Worm (Caenorhabditis elegans) whole organism, late embryonic: ENCODE data around the gene C45G9.11.

Experiments
- C38D4.7 ChIP-seq: fragments of 200-800 bp; sonication (Bioruptor generic); optimal IDR thresholded peaks from 2 replicates; lab custom pipeline; 2018; ENCODE audit warnings: mild to moderate bottlenecking, missing genetic modification characterization, moderate library complexity, missing compliant biosample characterization
- F13H6.1 ChIP-seq: sonication (generic microtip); optimal IDR thresholded peaks from 2 replicates; lab custom pipeline; 2016; ENCODE audit warnings: missing genetic modification characterization, missing compliant biosample characterization
- K09A11.1 ChIP-seq: sonication (generic microtip); optimal IDR thresholded peaks from 2 replicates; lab custom pipeline; 2017; ENCODE audit warnings: antibody characterized with exemption, mild to moderate bottlenecking, missing genetic modification characterization, missing compliant biosample characterization; ENCODE audit not compliant: insufficient read depth
- T23F11.4 ChIP-seq: fragments of 200-800 bp; sonication (Bioruptor generic); optimal IDR thresholded peaks from 2 replicates; lab custom pipeline; 2018; ENCODE audit warnings: mild to moderate bottlenecking, missing genetic modification characterization, missing compliant biosample characterization
- ahr-1 ChIP-seq: sonication (generic microtip); optimal IDR thresholded peaks from 2 replicates; lab custom pipeline; 2016; ENCODE audit warnings: missing genetic modification characterization, missing compliant biosample characterization
- ceh-18 ChIP-seq: sonication (generic microtip); optimal IDR thresholded peaks from 2 replicates; lab custom pipeline; 2016; ENCODE audit warnings: missing genetic modification characterization, missing compliant biosample characterization
- ceh-2 ChIP-seq: sonication (generic microtip); optimal IDR thresholded peaks from 2 replicates; lab custom pipeline; 2016; ENCODE audit warnings: missing genotype, missing genetic modification characterization, missing compliant biosample characterization
- ceh-22 ChIP-seq: sonication (generic microtip); optimal IDR thresholded peaks from 2 replicates; lab custom pipeline; 2017; ENCODE audit warnings: missing biosample characterization, missing genetic modification characterization
- ceh-24 ChIP-seq: sonication (generic microtip); optimal IDR thresholded peaks from 2 replicates; lab custom pipeline; 2016; ENCODE audit warnings: mild to moderate bottlenecking, missing genetic modification characterization, missing compliant biosample characterization
- ceh-31 ChIP-seq: sonication (generic microtip); optimal IDR thresholded peaks from 2 replicates; lab custom pipeline; 2016; ENCODE audit warnings: missing genetic modification characterization, missing compliant biosample characterization
- ceh-34 ChIP-seq: sonication (generic microtip); optimal IDR thresholded peaks from 2 replicates; lab custom pipeline; 2016; ENCODE audit warnings: mild to moderate bottlenecking, missing genetic modification characterization, missing compliant biosample characterization
- ceh-45 ChIP-seq: fragments of 200-800 bp; sonication (Bioruptor generic); IDR thresholded peaks from 2 replicates; pipeline ENCODE4 v1.3.6; 2022; ENCODE audit warnings: missing genetic modification reagents, missing genetic modification characterization, missing compliant biosample characterization
- ceh-48 ChIP-seq: sonication (generic microtip); optimal IDR thresholded peaks from 2 replicates; lab custom pipeline; 2016; ENCODE audit warnings: missing genetic modification characterization, inconsistent platforms, missing compliant biosample characterization
- ceh-6 ChIP-seq: fragments of 200-800 bp; sonication (Bioruptor generic); optimal IDR thresholded peaks from 2 replicates; lab custom pipeline; 2018; ENCODE audit warnings: mild to moderate bottlenecking, missing genetic modification characterization, missing compliant biosample characterization
- ceh-9 ChIP-seq: sonication (generic microtip); optimal IDR thresholded peaks from 2 replicates; lab custom pipeline; 2016; ENCODE audit warnings: mild to moderate bottlenecking, missing genetic modification characterization, inconsistent platforms, missing compliant biosample characterization
- che-1 ChIP-seq: sonication (generic microtip); optimal IDR thresholded peaks from 2 replicates; lab custom pipeline; 2016; ENCODE audit warnings: mild to moderate bottlenecking, missing genetic modification characterization, missing compliant biosample characterization
- dmd-4 ChIP-seq: sonication (generic microtip); optimal IDR thresholded peaks from 2 replicates; lab custom pipeline; 2016; ENCODE audit warnings: borderline replicate concordance, missing genetic modification characterization, missing compliant biosample characterization
- dve-1 ChIP-seq: sonication (generic microtip); optimal IDR thresholded peaks from 2 replicates; lab custom pipeline; 2017; ENCODE audit warnings: antibody characterized with exemption, mild to moderate bottlenecking, missing genetic modification characterization, missing compliant biosample characterization
- elt-2 ChIP-seq: sonication (generic microtip); optimal IDR thresholded peaks from 2 replicates; lab custom pipeline; 2016; ENCODE audit warnings: missing genetic modification reagents, missing genetic modification characterization, missing compliant biosample characterization
- ets-4 ChIP-seq: sonication (generic microtip); optimal IDR thresholded peaks from 2 replicates; lab custom pipeline; 2016; ENCODE audit warnings: missing genetic modification characterization, missing compliant biosample characterization
- eyg-1 ChIP-seq: sonication (generic microtip); optimal IDR thresholded peaks from 2 replicates; lab custom pipeline; 2016; ENCODE audit warnings: missing genotype, missing genetic modification characterization, missing compliant biosample characterization
- fkh-6 ChIP-seq: sonication (generic microtip); optimal IDR thresholded peaks from 2 replicates; lab custom pipeline; 2016; ENCODE audit warnings: missing genetic modification characterization, missing compliant biosample characterization
- gmeb-2 ChIP-seq: sonication (generic microtip); optimal IDR thresholded peaks from 2 replicates; lab custom pipeline; 2016; ENCODE audit warnings: missing genetic modification characterization, inconsistent platforms, missing compliant biosample characterization
- hlh-13 ChIP-seq: fragments of 200-800 bp; sonication (Bioruptor generic); optimal IDR thresholded peaks from 2 replicates; lab custom pipeline; 2018; ENCODE audit warnings: mild to moderate bottlenecking, missing genetic modification characterization, missing compliant biosample characterization
- hlh-15 ChIP-seq: sonication (generic microtip); optimal IDR thresholded peaks from 2 replicates; lab custom pipeline; 2016; ENCODE audit warnings: missing genetic modification characterization, missing compliant biosample characterization
- hlh-30 ChIP-seq: sonication (generic microtip); optimal IDR thresholded peaks from 2 replicates; lab custom pipeline; 2017; ENCODE audit warnings: antibody characterized with exemption, missing genetic modification characterization, missing compliant biosample characterization; ENCODE audit not compliant: insufficient read depth
- hlh-6 ChIP-seq: sonication (generic microtip); optimal IDR thresholded peaks from 2 replicates; lab custom pipeline; 2016; ENCODE audit warnings: missing genotype, missing genetic modification characterization, missing compliant biosample characterization
- hlh-8 ChIP-seq: sonication (generic microtip); optimal IDR thresholded peaks from 2 replicates; lab custom pipeline; 2016; ENCODE audit warnings: missing genotype, missing genetic modification characterization, missing compliant biosample characterization
- lim-6 ChIP-seq: sonication (generic microtip); optimal IDR thresholded peaks from 2 replicates; lab custom pipeline; 2016; ENCODE audit warnings: missing genetic modification characterization, missing compliant biosample characterization
- lin-11 ChIP-seq: fragments of 200-800 bp; sonication (Bioruptor generic); optimal IDR thresholded peaks from 2 replicates; lab custom pipeline; 2018; ENCODE audit warnings: mild to moderate bottlenecking, missing genetic modification characterization, missing compliant biosample characterization
- madf-2 ChIP-seq: sonication (generic microtip); optimal IDR thresholded peaks from 2 replicates; lab custom pipeline; 2017; ENCODE audit warnings: missing genetic modification characterization, missing compliant biosample characterization
- nfya-1 ChIP-seq: sonication (generic microtip); optimal IDR thresholded peaks from 2 replicates; lab custom pipeline; 2017; ENCODE audit warnings: missing genetic modification characterization, mild to moderate bottlenecking, missing compliant biosample characterization, antibody characterized with exemption, moderate library complexity
- nhr-232 ChIP-seq: sonication (generic microtip); optimal IDR thresholded peaks from 2 replicates; lab custom pipeline; 2016; ENCODE audit warnings: missing genetic modification characterization, missing compliant biosample characterization
- npax-4 ChIP-seq: sonication (generic microtip); optimal IDR thresholded peaks from 2 replicates; lab custom pipeline; 2016; ENCODE audit warnings: missing genetic modification characterization, missing compliant biosample characterization
- pag-3 ChIP-seq: sonication (generic microtip); optimal IDR thresholded peaks from 2 replicates; lab custom pipeline; 2016; ENCODE audit warnings: missing compliant biosample characterization, missing genetic modification characterization, borderline replicate concordance
- pha-2 ChIP-seq: sonication (generic microtip); optimal IDR thresholded peaks from 2 replicates; lab custom pipeline; 2017; ENCODE audit warnings: mild to moderate bottlenecking, missing genetic modification characterization, missing compliant biosample characterization
- pqm-1 ChIP-seq: sonication (generic microtip); optimal IDR thresholded peaks from 2 replicates; lab custom pipeline; 2016; ENCODE audit warnings: missing genetic modification characterization, missing compliant biosample characterization
- ref-2 ChIP-seq: sonication (generic microtip); optimal IDR thresholded peaks from 2 replicates; lab custom pipeline; 2016; ENCODE audit warnings: missing genetic modification characterization, missing compliant biosample characterization
- rnt-1 ChIP-seq: sonication (generic microtip); optimal IDR thresholded peaks from 2 replicates; lab custom pipeline; 2016; ENCODE audit warnings: missing genetic modification characterization, missing compliant biosample characterization
- sdc-2 ChIP-seq: sonication (generic microtip); optimal IDR thresholded peaks from 2 replicates; lab custom pipeline; 2016; ENCODE audit warnings: missing genotype, missing genetic modification characterization, missing compliant biosample characterization
- sox-2 ChIP-seq: fragments of 200-800 bp; sonication (Bioruptor generic); IDR thresholded peaks from 2 replicates; pipeline ENCODE4 v1.3.6; 2022; ENCODE audit warnings: missing genetic modification reagents, missing genetic modification characterization, missing compliant biosample characterization
- sox-4 ChIP-seq: sonication (generic microtip); optimal IDR thresholded peaks from 2 replicates; lab custom pipeline; 2017; ENCODE audit warnings: mild to moderate bottlenecking, missing genetic modification characterization, inconsistent platforms, missing compliant biosample characterization
- syd-9 ChIP-seq: sonication (generic microtip); optimal IDR thresholded peaks from 2 replicates; lab custom pipeline; 2016; ENCODE audit warnings: mild to moderate bottlenecking, missing genetic modification characterization, moderate library complexity, missing compliant biosample characterization
- tbx-2 ChIP-seq: sonication (generic microtip); optimal IDR thresholded peaks from 2 replicates; lab custom pipeline; 2016; ENCODE audit warnings: missing genetic modification characterization, missing compliant biosample characterization
- tbx-7 ChIP-seq: sonication (generic microtip); optimal IDR thresholded peaks from 2 replicates; lab custom pipeline; 2016; ENCODE audit warnings: missing genotype, missing genetic modification characterization, missing compliant biosample characterization
- ttx-3 ChIP-seq: sonication (generic microtip); optimal IDR thresholded peaks from 2 replicates; lab custom pipeline; 2016; ENCODE audit warnings: missing genetic modification reagents, missing genetic modification characterization, missing compliant biosample characterization
- unc-3 ChIP-seq, 2 experiments: fragments of 200-800 bp in 1 of 2; sonication (Bioruptor generic) in 1 of 2; sonication (generic microtip) in 1 of 2; conservative IDR thresholded peaks in 1 of 2; optimal IDR thresholded peaks in 1 of 2; 2 replicates each; pipeline versions ENCODE4 v1.3.6 to Lab custom; 2016 to 2022; ENCODE audit warnings: missing compliant biosample characterization in 2 of 2, missing genetic modification characterization in 2 of 2, missing genetic modification reagents in 1 of 2
- unc-42 ChIP-seq: sonication (generic microtip); optimal IDR thresholded peaks from 2 replicates; lab custom pipeline; 2016; ENCODE audit warnings: missing genotype, missing genetic modification characterization, missing compliant biosample characterization
- unc-86 ChIP-seq: sonication (generic microtip); optimal IDR thresholded peaks from 2 replicates; lab custom pipeline; 2016; ENCODE audit warnings: missing genetic modification characterization, missing compliant biosample characterization
- ztf-16 ChIP-seq: sonication (generic microtip); optimal IDR thresholded peaks from 2 replicates; lab custom pipeline; 2017; ENCODE audit warnings: missing genetic modification characterization, missing compliant biosample characterization

Gene C45G9.11

ce11 chrIII:5036158-5036557 lies 32.4 kb downstream of the C45G9.11 start, which contains the start of gene C45G9.6:
Gene C45G9.6, plus strand, starts transcription at chrIII:5036458.
- TF ChIP-seq C38D4.7 (GFP tag; lab: Kevin White, UChicago) (no peak), pag-3 (tag; lab: Kevin White, UChicago) (no peak), ceh-22 (tag; lab: Kevin White, UChicago) (no peak)

DNA sequence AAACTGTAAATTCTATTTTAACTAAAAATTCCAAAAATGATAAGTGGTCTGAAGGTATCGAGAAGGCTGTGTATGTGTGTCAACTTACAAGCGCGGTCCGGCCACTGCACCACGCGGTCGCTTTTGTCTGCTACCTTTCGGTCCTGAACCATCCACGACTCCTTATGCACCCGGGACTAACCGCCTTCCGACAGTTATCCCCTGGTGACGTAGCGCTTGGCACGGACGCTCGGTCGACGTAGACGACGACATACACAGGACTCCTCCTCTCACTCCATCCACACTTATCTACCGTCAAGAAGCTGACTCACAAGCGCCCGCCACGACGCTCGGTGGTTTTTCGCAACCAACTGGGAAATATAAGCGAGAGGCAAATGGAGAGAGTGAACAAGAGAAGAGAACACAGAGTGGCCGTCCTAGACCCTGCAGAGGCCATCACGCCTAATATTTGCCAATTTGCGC lies 37.1 kb downstream of the C45G9.11 start:
- TF ChIP-seq gmeb-2 (tag; lab: Kevin White, UChicago), result peak; percentile 67
- TF ChIP-seq dmd-4 (tag; lab: Kevin White, UChicago), result peak; percentile 92
- peak; percentile 69 for TF ChIP-seq unc-42
- TF ChIP-seq pha-2 (tag; lab: Kevin White, UChicago), result peak; percentile 86
- TF ChIP-seq ceh-2 (tag; lab: Kevin White, UChicago), result peak; percentile 72
- peak; percentile 57 for TF ChIP-seq npax-4
- peak; percentile 11 for TF ChIP-seq ahr-1 (tag; lab: Kevin White, UChicago)
- peak; percentile 97 for TF ChIP-seq ets-4 (tag; lab: Kevin White, UChicago)
- TF ChIP-seq lim-6 (tag; lab: Kevin White, UChicago), result peak; percentile 45
- peak; percentile 88 for TF ChIP-seq fkh-6
- TF ChIP-seq hlh-13 (GFP tag; lab: Kevin White, UChicago), result peak; percentile 78
- peak; percentile 92 for TF ChIP-seq ceh-18
- peak; percentile 75 for TF ChIP-seq sox-4 (tag; lab: Kevin White, UChicago)
- peak; percentile 50 for TF ChIP-seq madf-2 (tag; lab: Kevin White, UChicago)
- TF ChIP-seq ref-2, result peak; percentile 91
- peak; percentile 60 for TF ChIP-seq pqm-1 (tag; lab: Kevin White, UChicago)
- TF ChIP-seq che-1 (tag; lab: Kevin White, UChicago), result peak; percentile 85
- peak; percentile 75 for TF ChIP-seq unc-86 (tag; lab: Kevin White, UChicago)
- TF ChIP-seq ceh-48, result peak; percentile 67
- peak; percentile 52 for TF ChIP-seq hlh-8 (tag; lab: Kevin White, UChicago)
- TF ChIP-seq dve-1 (tag; lab: Kevin White, UChicago), result peak; percentile 84
- peak; percentile 47 for TF ChIP-seq hlh-30 (tag; lab: Kevin White, UChicago)
- TF ChIP-seq ztf-16 (tag; lab: Kevin White, UChicago), result peak; percentile 86
- peak; percentile 91 for TF ChIP-seq hlh-6 (tag; lab: Kevin White, UChicago)
- TF ChIP-seq rnt-1 (tag; lab: Kevin White, UChicago), result peak; percentile 83
- TF ChIP-seq nhr-232 (tag; lab: Kevin White, UChicago), result peak; percentile 81
- peak; percentile 65 for TF ChIP-seq sox-2 (GFP tag; lab: Robert Waterston, UW)
- peak; percentile 81 for TF ChIP-seq ceh-31
- peak; percentile 85 for TF ChIP-seq F13H6.1
- peak; percentile 93 for TF ChIP-seq T23F11.4 (GFP tag; lab: Kevin White, UChicago)
- peak; percentile 82 for TF ChIP-seq sdc-2 (tag; lab: Kevin White, UChicago)
- peak; percentile 55 for TF ChIP-seq tbx-7 (tag; lab: Kevin White, UChicago)
- peak; percentile 77 for TF ChIP-seq lin-11 (tag; lab: Kevin White, UChicago)
- peak; percentile 67 for TF ChIP-seq unc-3 (GFP tag; conservative IDR thresholded peaks at IDR 0.05; lab: Robert Waterston, UW)
- peak; percentile 91 for TF ChIP-seq unc-3 (tag; optimal IDR thresholded peaks at IDR 0.05; lab: Kevin White, UChicago)
- TF ChIP-seq ttx-3 (tag; lab: Kevin White, UChicago), result peak; percentile 81
- TF ChIP-seq K09A11.1 (tag; lab: Kevin White, UChicago), result peak; percentile 39
- peak; percentile 87 for TF ChIP-seq syd-9
- peak; percentile 91 for TF ChIP-seq tbx-2 (tag; lab: Kevin White, UChicago)
- TF ChIP-seq ceh-45 (GFP tag; lab: Robert Waterston, UW), result peak; percentile 87
- TF ChIP-seq ceh-34, result peak; percentile 96
- peak; percentile 39 for TF ChIP-seq ceh-9 (tag; lab: Kevin White, UChicago)
- TF ChIP-seq ceh-6 (GFP tag; lab: Kevin White, UChicago), result peak; percentile 84
- TF ChIP-seq eyg-1, result peak; percentile 80
- TF ChIP-seq nfya-1, result peak; percentile 72
- peak; percentile 54 for TF ChIP-seq hlh-15 (tag; lab: Kevin White, UChicago)
- peak; percentile 95 for TF ChIP-seq elt-2 (tag; lab: Kevin White, UChicago)
- TF ChIP-seq ceh-24, result peak; percentile 87
